Worm (Caenorhabditis elegans): ENCODE measurements around the gene asna-1.

ce11 chrIII:8894782-8895181 lies at the start of gene asna-1:
- TF ChIP-seq ztf-23 (GFP tag; IDR thresholded peaks at IDR 0.05) (no peak), T22C8.4 (GFP tag; IDR thresholded peaks at IDR 0.05) (no peak), cog-1 (tag; optimal IDR thresholded peaks at IDR 0.05) (no peak), flt-1 (GFP tag; IDR thresholded peaks at IDR 0.05) (no peak), ztf-29 (GFP tag; IDR thresholded peaks at IDR 0.05) (no peak)

All from whole organism, midembryonic.